Worm (Caenorhabditis elegans) whole organism, late embryonic: ENCODE results near the gene tftc-1.

Experiments used
- ceh-2 ChIP-seq: sonication (generic microtip); optimal IDR thresholded peaks from 2 replicates; lab custom pipeline; 2016; ENCODE audit warnings: missing genotype, missing genetic modification characterization, missing compliant biosample characterization
- ceh-45 ChIP-seq: fragments of 200-800 bp; sonication (Bioruptor generic); IDR thresholded peaks from 2 replicates; pipeline ENCODE4 v1.3.6; 2022; ENCODE audit warnings: missing genetic modification reagents, missing genetic modification characterization, missing compliant biosample characterization
- dve-1 ChIP-seq: sonication (generic microtip); optimal IDR thresholded peaks from 2 replicates; lab custom pipeline; 2017; ENCODE audit warnings: antibody characterized with exemption, mild to moderate bottlenecking, missing genetic modification characterization, missing compliant biosample characterization
- madf-2 ChIP-seq: sonication (generic microtip); optimal IDR thresholded peaks from 2 replicates; lab custom pipeline; 2017; ENCODE audit warnings: missing genetic modification characterization, missing compliant biosample characterization
- pros-1 ChIP-seq: fragments of 150-350 bp; optimal IDR thresholded peaks from 2 replicates; lab custom pipeline; 2014; ENCODE audit warnings: missing biosample characterization, missing genetic modification reagents, missing genetic modification characterization
- syd-9 ChIP-seq: sonication (generic microtip); optimal IDR thresholded peaks from 2 replicates; lab custom pipeline; 2016; ENCODE audit warnings: mild to moderate bottlenecking, missing genetic modification characterization, moderate library complexity, missing compliant biosample characterization
- unc-42 ChIP-seq: sonication (generic microtip); optimal IDR thresholded peaks from 2 replicates; lab custom pipeline; 2016; ENCODE audit warnings: missing genotype, missing genetic modification characterization, missing compliant biosample characterization

- TF ChIP-seq unc-42 (tag; lab: Kevin White, UChicago) (no peak), madf-2 (tag; lab: Kevin White, UChicago) (no peak), syd-9 (tag; lab: Kevin White, UChicago) (no peak), dve-1 (no peak), pros-1 (tag; lab: Kevin White, UChicago) (no peak), ceh-45 (GFP tag; lab: Robert Waterston, UW) (no peak), ceh-2 (no peak)
Measured at ce11 chrIV:2395997-2396396, 46.9 kb downstream of the tftc-1 start.
